Fruit fly (Drosophila melanogaster): Measurements from ENCODE around the gene CG3526.
A peak's percentile ranks its signal among the peaks of the same experiment; 100 is the strongest.

The CG3526 gene

dm6 chrX:2907105-2907694 lies 16.6 kb downstream of the CG3526 start (continued):
- 0 out of 2 replicates have a peak, but pooled peaks have one; percentile 20 for TF ChIP-seq lmd (GFP tag; IDR thresholded peaks at IDR 0.05)
- TF ChIP-seq seq (GFP tag; IDR thresholded peaks at IDR 0.05): no peak
- peak; percentile 35; the same call in 1 of the 2 replicates for TF ChIP-seq CG6689 (GFP tag; IDR thresholded peaks at IDR 0.05)
- TF ChIP-seq bsh (GFP tag; optimal IDR thresholded peaks at IDR 0.05): peak in 1 of 2 experiments; percentile 37
- TF ChIP-seq Hmx (GFP tag; optimal IDR thresholded peaks at IDR 0.05): no peak
- TF ChIP-seq jumu (GFP tag; optimal IDR thresholded peaks at IDR 0.05): no peak
- no peak for TF ChIP-seq CG1792 (GFP tag; optimal IDR thresholded peaks at IDR 0.05)
- no peak for TF ChIP-seq Lpt (GFP tag; optimal IDR thresholded peaks at IDR 0.05)
- no peak for TF ChIP-seq wor (GFP tag; IDR thresholded peaks at IDR 0.05)
- TF ChIP-seq sr (GFP tag; IDR thresholded peaks at IDR 0.05): no peak
- TF ChIP-seq NC2β (GFP tag; optimal IDR thresholded peaks at IDR 0.05): no peak
- no peak for TF ChIP-seq gro (GFP tag; optimal IDR thresholded peaks at IDR 0.05)
- peak; percentile 51; the same call in 1 of the 3 replicates for TF ChIP-seq ci (GFP tag; IDR thresholded peaks at IDR 0.05)
- TF ChIP-seq unpg (GFP tag; optimal IDR thresholded peaks at IDR 0.05): peak; percentile 20
- TF ChIP-seq nau (GFP tag; optimal IDR thresholded peaks at IDR 0.05): no peak
- TF ChIP-seq klu (GFP tag; IDR thresholded peaks at IDR 0.05): no peak
- TF ChIP-seq HLH3B (GFP tag; IDR thresholded peaks at IDR 0.05): 0 out of 2 replicates have a peak, but pooled peaks have one; percentile 21
- TF ChIP-seq CG13287 (GFP tag; IDR thresholded peaks at IDR 0.05; ENCODE audit: partially characterized antibody): no peak
- peak; percentile 23 for TF ChIP-seq CG18599 (GFP tag; optimal IDR thresholded peaks at IDR 0.05)
- TF ChIP-seq MTF-1 (GFP tag; optimal IDR thresholded peaks at IDR 0.05; ENCODE audit: borderline replicate concordance): no peak
- TF ChIP-seq Atf3 (GFP tag; optimal IDR thresholded peaks at IDR 0.05): no peak
- no peak for TF ChIP-seq slou (GFP tag; optimal IDR thresholded peaks at IDR 0.05)
- no peak for TF ChIP-seq CG1529 (GFP tag; optimal IDR thresholded peaks at IDR 0.05)
- no peak for TF ChIP-seq CG4424 (GFP tag; optimal IDR thresholded peaks at IDR 0.05)
- TF ChIP-seq cg (GFP tag; optimal IDR thresholded peaks at IDR 0.05): no peak
- no peak for TF ChIP-seq CG10543 (GFP tag; optimal IDR thresholded peaks at IDR 0.05)
- peak; percentile 11 for TF ChIP-seq CG12391 (tag; optimal IDR thresholded peaks at IDR 0.05)
- 0 out of 2 replicates have a peak, but pooled peaks have one; percentile 9 for TF ChIP-seq H2.0 (GFP tag; IDR thresholded peaks at IDR 0.05)
- no peak for TF ChIP-seq dan (GFP tag; IDR thresholded peaks at IDR 0.05)
- no peak for TF ChIP-seq CG9932 (GFP tag; IDR thresholded peaks at IDR 0.05)
- no peak for TF ChIP-seq Opbp (GFP tag; IDR thresholded peaks at IDR 0.05; ENCODE audit: partially characterized antibody)
- TF ChIP-seq vvl (GFP tag; IDR thresholded peaks at IDR 0.05): peak; percentile 18; the same call in 1 of the 2 replicates
- TF ChIP-seq CrebB (tag; optimal IDR thresholded peaks at IDR 0.05): no peak
- TF ChIP-seq cato (GFP tag; optimal IDR thresholded peaks at IDR 0.05; ENCODE audit: borderline replicate concordance): no peak
- TF ChIP-seq Dp (GFP tag; optimal IDR thresholded peaks at IDR 0.05): no peak
- no peak for TF ChIP-seq Dbx (GFP tag; IDR thresholded peaks at IDR 0.05)
- TF ChIP-seq CG13296 (GFP tag; optimal IDR thresholded peaks at IDR 0.05): no peak
- no peak for TF ChIP-seq Fer2 (tag; optimal IDR thresholded peaks at IDR 0.05)
- TF ChIP-seq nmo (GFP tag; optimal IDR thresholded peaks at IDR 0.05): peak; percentile 4
- TF ChIP-seq tap (tag; optimal IDR thresholded peaks at IDR 0.05): no peak
- no peak for TF ChIP-seq Deaf1 (tag; optimal IDR thresholded peaks at IDR 0.05)
- no peak for TF ChIP-seq CG15601 (tag; optimal IDR thresholded peaks at IDR 0.05)
- TF ChIP-seq al (GFP tag; IDR thresholded peaks at IDR 0.05): no peak
- TF ChIP-seq run (tag; optimal IDR thresholded peaks at IDR 0.05): no peak
- TF ChIP-seq crol (GFP tag; IDR thresholded peaks at IDR 0.05): peak; percentile 28; the same call in 1 of the 2 replicates
- TF ChIP-seq CG2678 (tag; optimal IDR thresholded peaks at IDR 0.05): peak; percentile 4
- TF ChIP-seq slp2 (GFP tag; optimal IDR thresholded peaks at IDR 0.05): no peak
- no peak for TF ChIP-seq peb (GFP tag; IDR thresholded peaks at IDR 0.05)
- peak; percentile 49 for TF ChIP-seq Sox102F (GFP tag; optimal IDR thresholded peaks at IDR 0.05)
- TF ChIP-seq CG4282 (GFP tag; optimal IDR thresholded peaks at IDR 0.05): no peak
